Fruit fly (Drosophila melanogaster): ENCODE results near the gene CG33647.

dm6 chr3L:19265761-19266160, 29.6 kb downstream of the CG33647 start, which contains the start of gene CG45081:
- TF ChIP-seq insv (optimal IDR thresholded peaks at IDR 0.05) (no peak), psq (optimal IDR thresholded peaks at IDR 0.05) (no peak)

All from Kc167 (cell line).